Fruit fly (Drosophila melanogaster): ENCODE results near the gene CG6765.
A peak's percentile ranks its signal among the peaks of the same experiment; 100 is the strongest.

The CG6765 gene

dm6 chr3L:8560637-8561036, 48.1 kb downstream of the CG6765 start (continued):
- no peak for TF ChIP-seq knrl (GFP tag; IDR thresholded peaks at IDR 0.05; ENCODE audit: partially characterized antibody)
- no peak for TF ChIP-seq pfk (GFP tag; optimal IDR thresholded peaks at IDR 0.05)
- no peak for TF ChIP-seq lov (optimal IDR thresholded peaks at IDR 0.05)
- TF ChIP-seq lov (GFP tag; IDR thresholded peaks at IDR 0.05): 0 out of 3 replicates have a peak, but pooled peaks have one; percentile 14
- no peak for TF ChIP-seq CG9932 (GFP tag; IDR thresholded peaks at IDR 0.05)
- no peak for TF ChIP-seq sob (GFP tag; IDR thresholded peaks at IDR 0.05)
- no peak for TF ChIP-seq kni (GFP tag; optimal IDR thresholded peaks at IDR 0.05)
- TF ChIP-seq CG6765 (GFP tag; optimal IDR thresholded peaks at IDR 0.05): no peak
- TF ChIP-seq Ada2b (GFP tag; IDR thresholded peaks at IDR 0.05): no peak
- TF ChIP-seq pros (GFP tag; optimal IDR thresholded peaks at IDR 0.05): peak; percentile 92
- no peak for TF ChIP-seq bcd (GFP tag; optimal IDR thresholded peaks at IDR 0.05)
- no peak for TF ChIP-seq bbx (GFP tag; IDR thresholded peaks at IDR 0.05; ENCODE audit: partially characterized antibody)
- no peak for TF ChIP-seq CG3995 (GFP tag; optimal IDR thresholded peaks at IDR 0.05)
- TF ChIP-seq MBD-R2 (GFP tag; IDR thresholded peaks at IDR 0.05): 0 out of 2 replicates have a peak, but pooled peaks have one; percentile 12
- TF ChIP-seq Atf6 (GFP tag; IDR thresholded peaks at IDR 0.05): no peak
- no peak for TF ChIP-seq Rfx (GFP tag; IDR thresholded peaks at IDR 0.05)

All from whole organism, embryonic.